Fruit fly (Drosophila melanogaster) whole organism, embryonic: ENCODE measurements around the gene CG11970.

ENCODE experiments used
- Antp ChIP-seq: fragments of 200-800 bp; sonication (Bioruptor generic); optimal IDR thresholded peaks from 3 replicates; lab custom pipeline; 2016; ENCODE audit warnings: missing biosample characterization, missing genetic modification characterization
- Atf-2 ChIP-seq: fragments of 200-800 bp; sonication (Bioruptor generic); optimal IDR thresholded peaks from 2 replicates; lab custom pipeline; 2016; ENCODE audit warnings: missing biosample characterization, missing genetic modification characterization
- B-H1 ChIP-seq: fragments of 200-800 bp; sonication (Bioruptor generic); IDR thresholded peaks from 3 replicates; pipeline ENCODE4 v1.3.6; 2022; ENCODE audit warnings: missing biosample characterization, missing genetic modification characterization
- Bdp1 ChIP-seq: fragments of 200-800 bp; sonication (Bioruptor generic); optimal IDR thresholded peaks from 3 replicates; lab custom pipeline; 2016; ENCODE audit warnings: missing biosample characterization, missing genetic modification characterization
- CG11456 ChIP-seq: fragments of 200-800 bp; sonication (Bioruptor generic); IDR thresholded peaks from 3 replicates; pipeline ENCODE4 v1.3.6; 2022; ENCODE audit warnings: missing biosample characterization, missing genetic modification characterization
- CG11695 ChIP-seq: fragments of 200-800 bp; sonication (Bioruptor generic); IDR thresholded peaks from 3 replicates; pipeline ENCODE4 v1.3.6; 2022; ENCODE audit warnings: missing biosample characterization, missing genetic modification characterization
- CG13287 ChIP-seq: fragments of 200-800 bp; sonication (Bioruptor generic); IDR thresholded peaks from 2 replicates; pipeline ENCODE4 v1.3.6; 2022; ENCODE audit warnings: missing biosample characterization, missing genetic modification characterization; ENCODE audit not compliant: partially characterized antibody
- CG14860 ChIP-seq: fragments of 200-800 bp; sonication (Bioruptor generic); IDR thresholded peaks from 3 replicates; pipeline ENCODE4 v1.3.6; 2022; ENCODE audit warnings: missing biosample characterization, missing genetic modification characterization; ENCODE audit not compliant: partially characterized antibody
- CG14965 ChIP-seq: fragments of 200-800 bp; sonication (Bioruptor generic); optimal IDR thresholded peaks from 2 replicates; lab custom pipeline; 2016; ENCODE audit warnings: missing biosample characterization, missing genetic modification characterization, borderline replicate concordance
- CG15696 ChIP-seq: fragments of 200-800 bp; sonication (Bioruptor generic); optimal IDR thresholded peaks from 2 replicates; lab custom pipeline; 2019; ENCODE audit warnings: missing biosample characterization, mild to moderate bottlenecking, missing genetic modification characterization, moderate library complexity
- CG2199 ChIP-seq: fragments of 200-800 bp; sonication (Bioruptor generic); IDR thresholded peaks from 3 replicates; pipeline ENCODE4 v1.3.6; 2022; ENCODE audit warnings: missing biosample characterization, missing genetic modification characterization
- CG2875 ChIP-seq: fragments of 200-800 bp; sonication (Bioruptor generic); optimal IDR thresholded peaks from 2 replicates; lab custom pipeline; 2017; ENCODE audit warnings: missing biosample characterization, mild to moderate bottlenecking, missing genetic modification characterization, missing genetic modification reagents
- CG2889 ChIP-seq: fragments of 200-800 bp; sonication (Bioruptor generic); IDR thresholded peaks from 3 replicates; pipeline ENCODE4 v1.3.6; 2022; ENCODE audit warnings: missing biosample characterization, missing genetic modification characterization
- CG34376 ChIP-seq: fragments of 200-800 bp; sonication (Bioruptor generic); optimal IDR thresholded peaks from 2 replicates; lab custom pipeline; 2018; ENCODE audit warnings: missing biosample characterization, mild to moderate bottlenecking, missing genetic modification characterization
- CG4360 ChIP-seq: fragments of 200-800 bp; sonication (Bioruptor generic); IDR thresholded peaks from 2 replicates; pipeline ENCODE4 v1.3.6; 2022; ENCODE audit warnings: missing biosample characterization, missing genetic modification characterization
- CG8944 ChIP-seq: fragments of 200-800 bp; sonication (Bioruptor generic); optimal IDR thresholded peaks from 3 replicates; lab custom pipeline; 2016; ENCODE audit warnings: missing biosample characterization, missing genetic modification characterization
- CG9817 ChIP-seq: fragments of 200-800 bp; sonication (Bioruptor generic); optimal IDR thresholded peaks from 2 replicates; lab custom pipeline; 2018; ENCODE audit warnings: missing biosample characterization, mild to moderate bottlenecking, missing genetic modification characterization, moderate library complexity
- Chrac-16 ChIP-seq: fragments of 200-800 bp; sonication (Bioruptor generic); optimal IDR thresholded peaks from 3 replicates; lab custom pipeline; 2016; ENCODE audit warnings: missing biosample characterization, missing genetic modification characterization
- Dip2 ChIP-seq: fragments of 200-800 bp; sonication (Bioruptor generic); IDR thresholded peaks from 2 replicates; pipeline ENCODE4 v1.3.6; 2022; ENCODE audit warnings: missing biosample characterization, missing genetic modification characterization
- E2f1 ChIP-seq: fragments of 200-800 bp; sonication (Bioruptor generic); IDR thresholded peaks from 2 replicates; pipeline ENCODE4 v1.3.6; 2022; ENCODE audit warnings: missing biosample characterization, missing genetic modification characterization
- Elba2 ChIP-seq: fragments of 200-800 bp; sonication (Bioruptor generic); optimal IDR thresholded peaks from 3 replicates; lab custom pipeline; 2016; ENCODE audit warnings: missing biosample characterization, missing genetic modification characterization
- HmgZ ChIP-seq: fragments of 200-800 bp; sonication (Bioruptor generic); optimal IDR thresholded peaks from 2 replicates; lab custom pipeline; 2018; ENCODE audit warnings: missing biosample characterization, mild to moderate bottlenecking, missing genetic modification characterization
- Meics ChIP-seq: fragments of 200-800 bp; sonication (Bioruptor generic); optimal IDR thresholded peaks from 2 replicates; lab custom pipeline; 2017; ENCODE audit warnings: missing biosample characterization, mild to moderate bottlenecking, missing genetic modification characterization
- Opbp ChIP-seq: fragments of 200-800 bp; sonication (Bioruptor generic); IDR thresholded peaks from 3 replicates; pipeline ENCODE4 v1.3.6; 2022; ENCODE audit warnings: missing biosample characterization, missing genetic modification characterization; ENCODE audit not compliant: partially characterized antibody
- Pdp1 ChIP-seq, 2 experiments: fragments of 200-800 bp; sonication (Bioruptor generic); optimal IDR thresholded peaks; 3 replicates each; lab custom pipeline; 2016; ENCODE audit warnings: missing biosample characterization in 2 of 2, missing genetic modification characterization in 2 of 2, mild to moderate bottlenecking in 1 of 2, moderate library complexity in 1 of 2
- Sox100B ChIP-seq: fragments of 200-800 bp; sonication (Bioruptor generic); optimal IDR thresholded peaks from 3 replicates; lab custom pipeline; 2018; ENCODE audit warnings: missing biosample characterization, mild to moderate bottlenecking, missing genetic modification characterization
- Sry-β ChIP-seq: fragments of 200-800 bp; sonication (Bioruptor generic); optimal IDR thresholded peaks from 2 replicates; lab custom pipeline; 2018; ENCODE audit warnings: missing biosample characterization, mild to moderate bottlenecking, missing genetic modification characterization, moderate library complexity
- Usf ChIP-seq: fragments of 200-800 bp; sonication (Bioruptor generic); optimal IDR thresholded peaks from 2 replicates; lab custom pipeline; 2017; ENCODE audit warnings: missing genotype, missing biosample characterization, missing genetic modification characterization
- aop ChIP-seq: fragments of 200-800 bp; sonication (Bioruptor generic); IDR thresholded peaks from 2 replicates; pipeline ENCODE4 v1.3.6; 2022; ENCODE audit warnings: missing biosample characterization, missing genetic modification characterization
- bab2 ChIP-seq: fragments of 200-800 bp; sonication (Bioruptor generic); optimal IDR thresholded peaks from 2 replicates; lab custom pipeline; 2016; ENCODE audit warnings: missing biosample characterization, missing genetic modification characterization
- fd102C ChIP-seq: fragments of 200-800 bp; sonication (Bioruptor generic); optimal IDR thresholded peaks from 2 replicates; lab custom pipeline; 2018; ENCODE audit warnings: missing biosample characterization, mild to moderate bottlenecking, missing genetic modification characterization, moderate library complexity
- gem ChIP-seq: fragments of 200-800 bp; sonication (Bioruptor generic); optimal IDR thresholded peaks from 2 replicates; lab custom pipeline; 2019; ENCODE audit warnings: missing biosample characterization, mild to moderate bottlenecking, missing genetic modification characterization, moderate library complexity
- hbn ChIP-seq: fragments of 200-800 bp; sonication (Bioruptor generic); IDR thresholded peaks from 2 replicates; pipeline ENCODE4 v1.3.6; 2022; ENCODE audit warnings: missing biosample characterization, missing genetic modification characterization; ENCODE audit not compliant: partially characterized antibody
- kah ChIP-seq: fragments of 200-800 bp; sonication (Bioruptor generic); optimal IDR thresholded peaks from 2 replicates; lab custom pipeline; 2018; ENCODE audit warnings: missing biosample characterization, mild to moderate bottlenecking, missing genetic modification characterization
- mam ChIP-seq: fragments of 200-800 bp; sonication (Bioruptor generic); optimal IDR thresholded peaks from 3 replicates; lab custom pipeline; 2016; ENCODE audit warnings: missing biosample characterization, missing genetic modification characterization
- nerfin-2 ChIP-seq: fragments of 200-800 bp; sonication (Bioruptor generic); IDR thresholded peaks from 2 replicates; pipeline ENCODE4 v1.3.6; 2022; ENCODE audit warnings: missing biosample characterization, missing genetic modification characterization; ENCODE audit not compliant: partially characterized antibody
- oc ChIP-seq: fragments of 200-800 bp; sonication (Bioruptor generic); optimal IDR thresholded peaks from 2 replicates; lab custom pipeline; 2018; ENCODE audit warnings: missing biosample characterization, mild to moderate bottlenecking, missing genetic modification characterization, moderate library complexity
- odd ChIP-seq: fragments of 200-800 bp; sonication (Bioruptor generic); optimal IDR thresholded peaks from 2 replicates; lab custom pipeline; 2017; ENCODE audit warnings: missing biosample characterization, mild to moderate bottlenecking, missing genetic modification characterization
- pita ChIP-seq: fragments of 200-800 bp; sonication (Bioruptor generic); optimal IDR thresholded peaks from 2 replicates; lab custom pipeline; 2017; ENCODE audit warnings: missing biosample characterization, mild to moderate bottlenecking, missing genetic modification characterization
- pros ChIP-seq: fragments of 200-800 bp; sonication (Bioruptor generic); optimal IDR thresholded peaks from 3 replicates; lab custom pipeline; 2019; ENCODE audit warnings: missing biosample characterization, mild to moderate bottlenecking, missing genetic modification characterization, moderate library complexity
- pum ChIP-seq: fragments of 200-800 bp; sonication (Bioruptor generic); optimal IDR thresholded peaks from 2 replicates; lab custom pipeline; 2016; ENCODE audit warnings: missing biosample characterization, missing genetic modification characterization
- pzg ChIP-seq: fragments of 200-800 bp; sonication (Bioruptor generic); optimal IDR thresholded peaks from 3 replicates; lab custom pipeline; 2018; ENCODE audit warnings: missing biosample characterization, mild to moderate bottlenecking, missing genetic modification characterization, moderate library complexity
- rib ChIP-seq: fragments of 200-800 bp; sonication (Bioruptor generic); IDR thresholded peaks from 2 replicates; pipeline ENCODE4 v1.3.6; 2022; ENCODE audit warnings: missing biosample characterization, missing genetic modification characterization
- salm ChIP-seq: fragments of 200-800 bp; sonication (Bioruptor generic); optimal IDR thresholded peaks from 2 replicates; lab custom pipeline; 2018; ENCODE audit warnings: missing biosample characterization, mild to moderate bottlenecking, missing genetic modification characterization
- sima ChIP-seq: fragments of 200-800 bp; sonication (Bioruptor generic); optimal IDR thresholded peaks from 2 replicates; lab custom pipeline; 2016; ENCODE audit warnings: missing biosample characterization, missing genetic modification characterization
- sob ChIP-seq: fragments of 200-800 bp; sonication (Bioruptor generic); IDR thresholded peaks from 2 replicates; pipeline ENCODE4 v1.3.6; 2022; ENCODE audit warnings: missing biosample characterization, missing genetic modification characterization
- toy ChIP-seq: fragments of 200-800 bp; sonication (Bioruptor generic); IDR thresholded peaks from 2 replicates; pipeline ENCODE4 v1.3.6; 2022; ENCODE audit warnings: missing biosample characterization, missing genetic modification characterization
- twi ChIP-seq: fragments of 200-800 bp; optimal IDR thresholded peaks from 2 replicates; lab custom pipeline; 2019; ENCODE audit warnings: missing biosample characterization, mild to moderate bottlenecking, missing genetic modification characterization, moderate library complexity
- unpg ChIP-seq: fragments of 200-800 bp; sonication (Bioruptor generic); optimal IDR thresholded peaks from 3 replicates; lab custom pipeline; 2018; ENCODE audit warnings: missing biosample characterization, mild to moderate bottlenecking, missing genetic modification characterization, moderate library complexity
- vfl ChIP-seq: fragments of 200-800 bp; sonication (Bioruptor generic); optimal IDR thresholded peaks from 2 replicates; lab custom pipeline; 2016; ENCODE audit warnings: missing biosample characterization, missing genetic modification characterization
- wor ChIP-seq: fragments of 200-800 bp; sonication (Bioruptor generic); IDR thresholded peaks from 2 replicates; pipeline ENCODE4 v1.3.6; 2022; ENCODE audit warnings: missing biosample characterization, missing genetic modification characterization

CG11970 gene

dm6 chr3R:9003600-9004223 lies 19.2 kb downstream of the CG11970 start, which contains the start of the genes CG31100 and CG11980 (continued):
- TF ChIP-seq Opbp (GFP tag; lab: Robert Waterston, UW) (peak; percentile 80), wor (no peak), HmgZ (tag; lab: Kevin White, UChicago) (peak; percentile 56), pum (no peak), CG14965 (GFP tag; lab: Kevin White, UChicago) (no peak), Pdp1 (GFP tag; optimal IDR thresholded peaks at IDR 0.05; lab: Kevin White, UChicago) (no peak), toy (GFP tag; lab: Robert Waterston, UW) (no peak), CG2889 (GFP tag; lab: Robert Waterston, UW) (no peak), sima (GFP tag; lab: Kevin White, UChicago) (no peak), pros (no peak), kah (GFP tag; lab: Kevin White, UChicago) (no peak), B-H1 (GFP tag; lab: Robert Waterston, UW) (no peak), twi (tag; lab: Kevin White, UChicago) (no peak), CG34376 (GFP tag; lab: Kevin White, UChicago) (no peak), CG2875 (GFP tag; lab: Kevin White, UChicago) (no peak), rib (GFP tag; lab: Robert Waterston, UW) (no peak), hbn (GFP tag; lab: Robert Waterston, UW) (peak; percentile 73), Bdp1 (GFP tag; lab: Kevin White, UChicago) (no peak), CG15696 (tag; lab: Kevin White, UChicago) (no peak), gem (tag; lab: Kevin White, UChicago) (no peak), E2f1 (GFP tag; lab: Robert Waterston, UW) (no peak), Chrac-16 (GFP tag; lab: Kevin White, UChicago) (no peak), Elba2 (GFP tag; lab: Kevin White, UChicago) (no peak), CG9817 (tag; lab: Kevin White, UChicago) (no peak), CG2199 (no peak), nerfin-2 (no peak), fd102C (no peak), CG14860 (no peak; the same call in 2 of the 3 replicates), CG13287 (GFP tag; lab: Robert Waterston, UW) (peak; percentile 89), pita (no peak), Antp (GFP tag; lab: Kevin White, UChicago) (no peak), aop (GFP tag; lab: Robert Waterston, UW) (no peak), salm (tag; lab: Kevin White, UChicago) (no peak), Usf (GFP tag; lab: Kevin White, UChicago) (no peak), CG11456 (no peak), pzg (peak; percentile 87), odd (GFP tag; lab: Kevin White, UChicago) (no peak), CG11695 (GFP tag; lab: Robert Waterston, UW) (no peak), mam (GFP tag; lab: Kevin White, UChicago) (no peak), vfl (GFP tag; lab: Kevin White, UChicago) (no peak), sob (GFP tag; lab: Robert Waterston, UW) (no peak), unpg (GFP tag; lab: Kevin White, UChicago) (no peak), Atf-2 (GFP tag; lab: Kevin White, UChicago) (no peak), Dip2 (GFP tag; lab: Robert Waterston, UW) (no peak), Sox100B (GFP tag; lab: Kevin White, UChicago) (no peak), bab2 (GFP tag; lab: Kevin White, UChicago) (no peak), Sry-β (GFP tag; lab: Kevin White, UChicago) (no peak), Meics (GFP tag; lab: Kevin White, UChicago) (no peak), CG8944 (no peak), oc (tag; lab: Kevin White, UChicago) (no peak), CG4360 (GFP tag; lab: Robert Waterston, UW) (no peak)
